Worm (Caenorhabditis elegans) whole organism, L2 larva: ENCODE data around the gene clec-161.

Source experiments
- C34F6.9 ChIP-seq: fragments of 150-350 bp; optimal IDR thresholded peaks from 2 replicates; lab custom pipeline; 2014; ENCODE audit warnings: missing biosample characterization, missing genetic modification characterization
- F13H6.1 ChIP-seq: sonication (generic microtip); optimal IDR thresholded peaks from 2 replicates; lab custom pipeline; 2016; ENCODE audit warnings: missing genetic modification characterization, missing compliant biosample characterization
- R02D3.7 ChIP-seq: fragments of 150-350 bp; optimal IDR thresholded peaks from 2 replicates; lab custom pipeline; 2014; ENCODE audit warnings: missing biosample characterization, missing genetic modification characterization
- Y55F3AM.14 ChIP-seq: fragments of 200-800 bp; sonication (Bioruptor generic); optimal IDR thresholded peaks from 2 replicates; lab custom pipeline; 2018; ENCODE audit warnings: mild to moderate bottlenecking, missing genetic modification characterization, missing compliant biosample characterization
- ZK546.5 ChIP-seq: sonication (generic microtip); optimal IDR thresholded peaks from 2 replicates; lab custom pipeline; 2017; ENCODE audit warnings: missing biosample characterization, missing genetic modification characterization
- alr-1 ChIP-seq: fragments of 150-350 bp; optimal IDR thresholded peaks from 2 replicates; lab custom pipeline; 2014; ENCODE audit warnings: missing biosample characterization, missing genetic modification characterization
- ceh-16 ChIP-seq: fragments of 150-350 bp; optimal IDR thresholded peaks from 2 replicates; lab custom pipeline; 2014; ENCODE audit warnings: missing biosample characterization, missing genetic modification characterization
- crh-2 ChIP-seq: sonication (generic microtip); optimal IDR thresholded peaks from 2 replicates; lab custom pipeline; 2017; ENCODE audit warnings: missing biosample characterization, missing genetic modification characterization
- dmd-4 ChIP-seq: sonication (generic microtip); optimal IDR thresholded peaks from 2 replicates; lab custom pipeline; 2017; ENCODE audit warnings: missing biosample characterization, missing genetic modification characterization
- egl-27 ChIP-seq: sonication (generic microtip); optimal IDR thresholded peaks from 3 replicates; lab custom pipeline; 2017; ENCODE audit warnings: missing biosample characterization, missing genetic modification reagents, missing genetic modification characterization
- elt-1 ChIP-seq: fragments of 150-350 bp; optimal IDR thresholded peaks from 2 replicates; lab custom pipeline; 2014; ENCODE audit warnings: missing biosample characterization, missing genetic modification characterization
- elt-3 ChIP-seq: sonication (generic microtip); optimal IDR thresholded peaks from 2 replicates; lab custom pipeline; 2017; ENCODE audit warnings: missing biosample characterization, missing genetic modification characterization
- fos-1 ChIP-seq: fragments of 150-350 bp; optimal IDR thresholded peaks from 2 replicates; lab custom pipeline; 2014; ENCODE audit warnings: missing biosample characterization, missing genetic modification characterization
- lin-11 ChIP-seq: fragments of 150-350 bp; sonication (generic microtip); optimal IDR thresholded peaks from 2 replicates; lab custom pipeline; 2014; ENCODE audit warnings: missing biosample characterization, missing genetic modification characterization, inconsistent platforms, mixed read lengths
- lsy-2 ChIP-seq, 2 experiments: fragments of 150-350 bp in 1 of 2; sonication (generic microtip) in 1 of 2; optimal IDR thresholded peaks; 2 replicates each; lab custom pipeline; 2014 to 2017; ENCODE audit warnings: missing biosample characterization in 2 of 2, missing genetic modification characterization in 2 of 2
- mab-5 ChIP-seq: fragments of 150-350 bp; optimal IDR thresholded peaks from 2 replicates; lab custom pipeline; 2014; ENCODE audit warnings: missing biosample characterization, missing genetic modification characterization
- mbf-1 ChIP-seq: sonication (generic microtip); optimal IDR thresholded peaks from 2 replicates; lab custom pipeline; 2017; ENCODE audit warnings: missing biosample characterization, missing genetic modification characterization
- mdl-1 ChIP-seq, 2 experiments: fragments of 150-350 bp in 1 of 2; sonication (generic microtip) in 1 of 2; optimal IDR thresholded peaks; 2 replicates each; lab custom pipeline; 2017; ENCODE audit warnings: missing biosample characterization in 2 of 2, missing genetic modification characterization in 2 of 2
- nhr-10 ChIP-seq: sonication (generic microtip); optimal IDR thresholded peaks from 2 replicates; lab custom pipeline; 2017; ENCODE audit warnings: missing biosample characterization, missing genetic modification characterization
- nhr-11 ChIP-seq: fragments of 150-350 bp; optimal IDR thresholded peaks from 2 replicates; lab custom pipeline; 2014; ENCODE audit warnings: missing biosample characterization, missing genetic modification characterization
- nhr-129 ChIP-seq: fragments of 150-350 bp; optimal IDR thresholded peaks from 2 replicates; lab custom pipeline; 2014; ENCODE audit warnings: missing biosample characterization, missing genetic modification characterization
- nhr-23 ChIP-seq: fragments of 150-350 bp; optimal IDR thresholded peaks from 2 replicates; lab custom pipeline; 2014; ENCODE audit warnings: missing biosample characterization, missing genetic modification reagents, missing genetic modification characterization
- nhr-237 ChIP-seq: fragments of 150-350 bp; optimal IDR thresholded peaks from 2 replicates; lab custom pipeline; 2014; ENCODE audit warnings: missing biosample characterization, missing genetic modification characterization
- nhr-25 ChIP-seq: fragments of 150-350 bp; sonication (generic microtip); optimal IDR thresholded peaks from 3 replicates; lab custom pipeline; 2014; ENCODE audit warnings: missing biosample characterization, missing genetic modification characterization
- sem-4 ChIP-seq: fragments of 150-350 bp; optimal IDR thresholded peaks from 2 replicates; lab custom pipeline; 2014; ENCODE audit warnings: missing biosample characterization, missing genetic modification reagents, missing genetic modification characterization
- skn-1 ChIP-seq: sonication (generic microtip); optimal IDR thresholded peaks from 2 replicates; lab custom pipeline; 2017; ENCODE audit warnings: missing biosample characterization, missing genetic modification characterization
- sma-9 ChIP-seq, 2 experiments: fragments of 150-350 bp in 1 of 2; sonication (generic microtip) in 1 of 2; optimal IDR thresholded peaks; 2 replicates each; lab custom pipeline; 2014 to 2016; ENCODE audit warnings: missing genetic modification characterization in 2 of 2, mild to moderate bottlenecking in 1 of 2, missing biosample characterization in 1 of 2, missing compliant biosample characterization in 1 of 2, missing genetic modification reagents in 1 of 2, moderate library complexity in 1 of 2
- snpc-4 ChIP-seq: fragments of 150-350 bp; optimal IDR thresholded peaks from 2 replicates; lab custom pipeline; 2014; ENCODE audit warnings: missing biosample characterization, missing genetic modification characterization
- unc-55 ChIP-seq: fragments of 150-350 bp; sonication (generic microtip); optimal IDR thresholded peaks from 3 replicates; lab custom pipeline; 2014; ENCODE audit warnings: missing biosample characterization, missing genetic modification reagents, missing genetic modification characterization
- unc-62 ChIP-seq: fragments of 150-350 bp; optimal IDR thresholded peaks from 2 replicates; lab custom pipeline; 2014; ENCODE audit warnings: missing biosample characterization, missing genetic modification reagents, missing genetic modification characterization
- zag-1 ChIP-seq: fragments of 150-350 bp; optimal IDR thresholded peaks from 2 replicates; lab custom pipeline; 2014; ENCODE audit warnings: missing biosample characterization, missing genetic modification characterization
- ztf-1 ChIP-seq: fragments of 200-800 bp; sonication (Bioruptor generic); conservative IDR thresholded peaks from 2 replicates; pipeline ENCODE4 v1.3.6; 2022; ENCODE audit warnings: missing genetic modification characterization, missing compliant biosample characterization
- ztf-4 ChIP-seq: fragments of 150-350 bp; optimal IDR thresholded peaks from 2 replicates; lab custom pipeline; 2014; ENCODE audit warnings: missing biosample characterization, missing genetic modification characterization

clec-161 gene

DNA sequence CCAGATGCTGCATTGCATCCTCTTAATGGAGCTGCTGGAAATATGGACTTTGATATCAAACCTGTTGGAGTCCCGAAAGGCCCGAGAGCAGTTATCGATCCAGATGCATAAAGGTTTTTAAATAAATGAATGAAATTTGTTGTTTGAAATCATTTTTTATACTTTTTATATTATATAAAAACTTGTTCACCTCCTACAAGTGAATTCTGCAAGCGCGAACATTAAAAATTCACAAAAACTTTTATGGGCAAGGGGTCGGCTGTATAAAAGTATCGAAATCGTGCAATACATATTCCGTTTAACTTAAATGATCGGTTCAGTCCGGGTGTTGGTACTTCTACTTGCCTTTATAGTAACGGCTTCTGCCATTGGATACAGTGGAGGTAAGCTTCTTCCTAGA lies 10.4 kb downstream of the clec-161 start, which contains the start of gene F58A4.1:
F58A4.1 (plus strand) TSS at position 301 of the 400 bp plus-strand sequence.
- TF ChIP-seq R02D3.7 = no peak
- TF ChIP-seq F13H6.1 (tag; lab: Kevin White, UChicago) = no peak
- no peak for TF ChIP-seq sma-9 (GFP tag; optimal IDR thresholded peaks at IDR 0.05; lab: Kevin White, UChicago)
- TF ChIP-seq sma-9 (tag; optimal IDR thresholded peaks at IDR 0.05; lab: Kevin White, UChicago) = no peak
- no peak for TF ChIP-seq nhr-10 (tag; lab: Kevin White, UChicago)
- no peak for TF ChIP-seq unc-55
- no peak for TF ChIP-seq dmd-4 (tag; lab: Kevin White, UChicago)
- TF ChIP-seq crh-2 (tag; lab: Kevin White, UChicago) = no peak
- no peak for TF ChIP-seq ztf-1 (GFP tag; lab: Robert Waterston, UW)
- no peak for TF ChIP-seq ZK546.5
- no peak for TF ChIP-seq lin-11
- no peak for TF ChIP-seq fos-1 (tag; lab: Kevin White, UChicago)
- no peak for TF ChIP-seq egl-27
- TF ChIP-seq elt-1 = no peak
- TF ChIP-seq nhr-237 (tag; lab: Kevin White, UChicago) = no peak

DNA sequence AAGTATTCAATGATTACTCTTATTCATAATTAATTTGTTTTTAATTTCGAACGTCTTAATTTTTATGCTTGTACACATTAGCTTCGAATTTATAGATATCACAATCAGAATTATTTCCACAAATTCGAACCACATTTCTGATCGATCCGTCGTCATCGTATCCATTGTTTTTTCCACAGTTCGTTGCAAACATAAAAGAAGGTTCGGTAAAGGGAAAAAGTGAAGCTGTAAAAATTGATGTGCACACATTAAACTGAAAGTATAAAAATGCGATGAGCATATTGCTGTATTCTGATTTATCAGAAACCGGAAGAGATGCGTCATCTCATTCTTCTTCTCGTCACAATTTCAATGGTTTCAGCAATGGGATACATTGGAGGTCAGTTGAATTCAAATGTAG lies 11.5 kb downstream of the clec-161 start, which contains the start of gene C48B4.12:
C48B4.12 (plus strand) TSS at position 301 of the 400 bp plus-strand sequence.
- TF ChIP-seq lin-11 = no peak
- no peak for TF ChIP-seq elt-1
- no peak for TF ChIP-seq sma-9 (GFP tag; optimal IDR thresholded peaks at IDR 0.05; lab: Kevin White, UChicago)
- no peak for TF ChIP-seq sma-9 (tag; optimal IDR thresholded peaks at IDR 0.05; lab: Kevin White, UChicago)
- no peak for TF ChIP-seq nhr-11
- no peak for TF ChIP-seq crh-2 (tag; lab: Kevin White, UChicago)
- TF ChIP-seq, all 48 proteins: peak for 0

DNA sequence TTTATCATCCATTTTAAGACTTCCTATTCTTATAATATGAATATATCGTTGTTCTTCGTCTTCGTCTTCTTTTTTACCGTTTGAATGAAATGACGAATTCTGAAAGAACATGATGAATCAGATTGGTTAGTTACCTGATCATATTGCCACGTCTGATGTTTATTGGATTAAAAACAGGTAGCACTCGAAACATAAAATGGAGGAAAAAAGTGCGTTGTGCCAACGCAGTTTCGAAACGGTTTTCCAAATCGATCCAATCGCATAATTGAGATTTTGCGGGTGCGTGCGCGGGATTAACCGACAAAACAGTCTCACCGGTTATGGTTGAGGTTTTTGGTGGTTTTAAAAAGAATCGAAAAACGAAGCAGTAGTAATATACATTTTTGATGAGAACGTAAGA lies 13.0 kb downstream of the clec-161 start, which contains the start of gene rom-2:
rom-2 (minus strand) TSS at position 101 of the 400 bp plus-strand sequence.
- TF ChIP-seq mdl-1 (tag; optimal IDR thresholded peaks at IDR 0.05; lab: Kevin White, UChicago) (no peak), zag-1 (tag; lab: Kevin White, UChicago) (no peak), snpc-4 (tag; lab: Kevin White, UChicago) (no peak), nhr-23 (no peak), nhr-237 (tag; lab: Kevin White, UChicago) (no peak), alr-1 (no peak), skn-1 (no peak), C34F6.9 (tag; lab: Kevin White, UChicago) (no peak)

DNA sequence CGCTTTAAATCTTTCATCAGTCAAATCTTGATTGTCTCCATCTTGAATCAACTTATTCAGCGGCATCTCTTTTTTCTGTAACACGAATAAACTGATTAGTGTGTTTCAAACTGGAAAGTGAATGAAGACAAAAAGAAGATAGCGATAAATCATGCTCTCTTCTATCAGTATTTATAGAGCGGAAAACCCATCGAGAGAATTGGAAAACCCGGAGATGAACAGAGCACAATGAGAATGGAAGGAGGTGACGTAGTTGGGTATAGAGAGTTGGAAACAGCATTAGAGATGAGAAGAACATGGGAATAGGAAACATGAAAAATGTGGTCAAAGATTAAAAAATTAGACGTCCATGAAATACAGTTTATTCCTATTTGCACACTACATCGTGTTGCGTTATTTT lies 16.4 kb downstream of the clec-161 start, which contains the start of gene acox-1.5:
acox-1.5 (minus strand) TSS at position 75 of the 400 bp plus-strand sequence.
- TF ChIP-seq sma-9 (GFP tag; optimal IDR thresholded peaks at IDR 0.05; lab: Kevin White, UChicago) (peak; percentile 31), sma-9 (tag; optimal IDR thresholded peaks at IDR 0.05; lab: Kevin White, UChicago) (no peak), mab-5 (tag; lab: Kevin White, UChicago) (no peak), fos-1 (tag; lab: Kevin White, UChicago) (peak; percentile 83), snpc-4 (tag; lab: Kevin White, UChicago) (no peak), C34F6.9 (tag; lab: Kevin White, UChicago) (no peak), crh-2 (tag; lab: Kevin White, UChicago) (no peak), elt-3 (tag; lab: Kevin White, UChicago) (no peak), Y55F3AM.14 (no peak), ceh-16 (no peak), ztf-1 (GFP tag; lab: Robert Waterston, UW) (no peak), sem-4 (tag; lab: Kevin White, UChicago) (no peak)

DNA sequence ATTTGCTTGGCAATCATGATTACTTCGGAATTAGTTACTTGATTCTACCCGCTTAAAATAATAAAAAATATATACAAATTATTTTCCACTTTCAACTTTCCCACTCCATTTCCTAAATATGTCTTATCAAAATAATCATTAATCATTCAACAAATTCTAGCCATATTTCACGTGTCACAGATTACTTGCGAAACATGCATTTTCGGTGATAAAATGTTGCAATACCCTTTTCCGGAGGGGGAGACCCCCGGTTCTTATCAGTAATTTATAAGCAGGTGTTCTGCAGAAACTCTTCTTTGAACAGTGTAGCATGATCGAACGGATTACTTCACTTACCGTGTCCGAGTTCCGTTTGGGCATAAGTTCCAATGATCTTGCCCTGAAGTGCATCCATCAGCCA lies 18.3 kb downstream of the clec-161 start:
- TF ChIP-seq nhr-25 (tag; lab: Kevin White, UChicago) (no peak), crh-2 (tag; lab: Kevin White, UChicago) (peak; percentile 44), fos-1 (tag; lab: Kevin White, UChicago) (peak; percentile 84), unc-62 (no peak), sma-9 (GFP tag; optimal IDR thresholded peaks at IDR 0.05; lab: Kevin White, UChicago) (peak; percentile 82), sma-9 (tag; optimal IDR thresholded peaks at IDR 0.05; lab: Kevin White, UChicago) (no peak)
- TF ChIP-seq, all 48 proteins: peak for 3

DNA sequence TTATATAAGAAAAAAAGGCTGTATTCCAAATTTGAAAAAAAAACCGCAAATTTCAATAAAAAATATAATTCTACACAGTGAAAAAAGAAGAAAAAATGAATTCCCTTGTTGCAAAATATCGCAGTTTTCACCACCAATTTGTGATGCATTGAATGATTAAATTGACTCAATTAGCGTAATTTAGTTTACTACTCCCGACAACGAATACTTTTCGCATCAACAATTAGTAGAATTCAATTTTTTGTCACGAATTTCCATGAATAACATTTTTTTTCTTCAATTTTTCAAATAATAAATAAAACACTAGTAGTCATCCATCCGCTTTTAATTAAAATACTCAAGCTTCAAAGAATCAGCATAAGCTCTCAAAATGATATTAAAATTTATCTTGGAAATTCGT lies 23.2 kb downstream of the clec-161 start:
- TF ChIP-seq nhr-129 (tag; lab: Kevin White, UChicago) (no peak), R02D3.7 (no peak), zag-1 (tag; lab: Kevin White, UChicago) (no peak), ztf-4 (tag; lab: Kevin White, UChicago) (no peak), sma-9 (GFP tag; optimal IDR thresholded peaks at IDR 0.05; lab: Kevin White, UChicago) (peak; percentile 28), sma-9 (tag; optimal IDR thresholded peaks at IDR 0.05; lab: Kevin White, UChicago) (no peak), mbf-1 (tag; lab: Kevin White, UChicago) (no peak), lsy-2 (tag; optimal IDR thresholded peaks at IDR 0.05; lab: Kevin White, UChicago) (peak; percentile 8 to 40), sem-4 (tag; lab: Kevin White, UChicago) (peak; percentile 7), unc-62 (no peak)
- TF ChIP-seq, all 48 proteins: peak for 3
